Fruit fly (Drosophila melanogaster) whole organism, pupa: ENCODE measurements around the gene gish.

Experiments used
- CG10348 ChIP-seq: fragments of 200-800 bp; sonication (Bioruptor generic); IDR thresholded peaks from 2 replicates; pipeline ENCODE4 v1.3.6; 2022; ENCODE audit warnings: missing biosample characterization, missing genetic modification characterization
- CG12605 ChIP-seq: fragments of 200-800 bp; sonication (Bioruptor generic); IDR thresholded peaks from 2 replicates; pipeline ENCODE4 v1.3.6; 2022; ENCODE audit warnings: missing biosample characterization, missing genetic modification characterization
- CG13204 ChIP-seq: fragments of 200-800 bp; sonication (Bioruptor generic); optimal IDR thresholded peaks from 2 replicates; lab custom pipeline; 2018; ENCODE audit warnings: missing biosample characterization, mild to moderate bottlenecking, missing genetic modification characterization, moderate library complexity
- CG14655 ChIP-seq: fragments of 200-800 bp; sonication (Bioruptor generic); optimal IDR thresholded peaks from 3 replicates; lab custom pipeline; 2017; ENCODE audit warnings: mild to moderate bottlenecking, missing biosample characterization, missing genetic modification reagents, missing genetic modification characterization
- CG15710 ChIP-seq: fragments of 200-800 bp; sonication (Bioruptor generic); optimal IDR thresholded peaks from 2 replicates; lab custom pipeline; 2018; ENCODE audit warnings: missing biosample characterization, mild to moderate bottlenecking, missing genetic modification characterization, moderate library complexity
- CG17806 ChIP-seq: fragments of 200-800 bp; sonication (Bioruptor generic); optimal IDR thresholded peaks from 2 replicates; lab custom pipeline; 2018; ENCODE audit warnings: missing biosample characterization, mild to moderate bottlenecking, missing genetic modification characterization, moderate library complexity
- CG32121 ChIP-seq: fragments of 200-800 bp; sonication (Bioruptor generic); IDR thresholded peaks from 2 replicates; pipeline ENCODE4 v1.3.6; 2022; ENCODE audit warnings: missing biosample characterization, missing genetic modification characterization
- CG34367 ChIP-seq: fragments of 200-800 bp; sonication (Bioruptor generic); optimal IDR thresholded peaks from 2 replicates; lab custom pipeline; 2018; ENCODE audit warnings: missing biosample characterization, mild to moderate bottlenecking, missing genetic modification characterization
- CG4496 ChIP-seq: fragments of 200-800 bp; sonication (Bioruptor generic); IDR thresholded peaks from 3 replicates; pipeline ENCODE4 v1.3.6; 2022; ENCODE audit warnings: missing biosample characterization, missing genetic modification characterization
- CG8159 ChIP-seq: fragments of 200-800 bp; sonication (Bioruptor generic); optimal IDR thresholded peaks from 3 replicates; lab custom pipeline; 2018; ENCODE audit warnings: missing biosample characterization, mild to moderate bottlenecking, missing genetic modification characterization, moderate library complexity
- CG8301 ChIP-seq: fragments of 200-800 bp; sonication (Bioruptor generic); optimal IDR thresholded peaks from 2 replicates; lab custom pipeline; 2018; ENCODE audit warnings: missing biosample characterization, mild to moderate bottlenecking, missing genetic modification characterization
- CG9948 ChIP-seq: fragments of 200-800 bp; sonication (Bioruptor generic); optimal IDR thresholded peaks from 2 replicates; lab custom pipeline; 2018; ENCODE audit warnings: missing biosample characterization, mild to moderate bottlenecking, missing genetic modification characterization, moderate library complexity
- D1 ChIP-seq: fragments of 200-800 bp; sonication (Bioruptor generic); optimal IDR thresholded peaks from 2 replicates; lab custom pipeline; 2018; ENCODE audit warnings: missing biosample characterization, mild to moderate bottlenecking, missing genetic modification characterization, moderate library complexity
- EcR ChIP-seq: fragments of 200-800 bp; sonication (Bioruptor generic); optimal IDR thresholded peaks from 3 replicates; lab custom pipeline; 2019; ENCODE audit warnings: missing biosample characterization, missing genetic modification characterization, mild to moderate bottlenecking, moderate library complexity, missing genetic modification reagents
- Ets98B ChIP-seq: fragments of 200-800 bp; sonication (Bioruptor generic); IDR thresholded peaks from 2 replicates; pipeline ENCODE4 v1.3.6; 2022; ENCODE audit warnings: missing biosample characterization, missing genetic modification characterization
- Pif1A ChIP-seq: fragments of 200-800 bp; sonication (Bioruptor generic); optimal IDR thresholded peaks from 3 replicates; lab custom pipeline; 2016; ENCODE audit warnings: missing biosample characterization, missing genetic modification characterization
- Pif1B ChIP-seq: fragments of 200-800 bp; sonication (Bioruptor generic); optimal IDR thresholded peaks from 3 replicates; lab custom pipeline; 2016; ENCODE audit warnings: missing biosample characterization, missing genetic modification characterization
- Snoo ChIP-seq: fragments of 200-800 bp; sonication (Bioruptor generic); optimal IDR thresholded peaks from 3 replicates; lab custom pipeline; 2017; ENCODE audit warnings: missing biosample characterization, mild to moderate bottlenecking, missing genetic modification characterization, inconsistent platforms
- fd96Ca ChIP-seq: fragments of 200-800 bp; sonication (Bioruptor generic); IDR thresholded peaks from 3 replicates; pipeline ENCODE4 v1.3.6; 2022; ENCODE audit warnings: missing biosample characterization, missing genetic modification characterization
- gl ChIP-seq: fragments of 200-800 bp; sonication (Bioruptor generic); optimal IDR thresholded peaks from 2 replicates; lab custom pipeline; 2018; ENCODE audit warnings: missing biosample characterization, mild to moderate bottlenecking, missing genetic modification characterization
- rn ChIP-seq: fragments of 200-800 bp; sonication (Bioruptor generic); IDR thresholded peaks from 2 replicates; pipeline ENCODE4 v1.3.6; 2022; ENCODE audit warnings: missing biosample characterization, missing genetic modification characterization

Gene gish

dm6 chr3R:16249829-16250814 is 22.1 kb upstream of the gish start:
- TF ChIP-seq CG8159 (tag; lab: Kevin White, UChicago) (peak; percentile 22), CG4496 (GFP tag; lab: Robert Waterston, UW) (no peak), gl (tag; lab: Kevin White, UChicago) (peak; percentile 46), CG14655 (peak; percentile 52), EcR (GFP tag; lab: Kevin White, UChicago) (peak; percentile 94), CG15710 (tag; lab: Kevin White, UChicago) (peak; percentile 27), CG12605 (GFP tag; lab: Robert Waterston, UW) (no peak), CG34367 (tag; lab: Kevin White, UChicago) (peak; percentile 46), fd96Ca (GFP tag; lab: Robert Waterston, UW) (no peak), CG10348 (no peak), CG9948 (no peak), Pif1A (GFP tag; lab: Kevin White, UChicago) (peak; percentile 51), Pif1B (GFP tag; lab: Kevin White, UChicago) (peak; percentile 65), CG32121 (GFP tag; lab: Robert Waterston, UW) (no peak), CG17806 (no peak), Ets98B (GFP tag; lab: Robert Waterston, UW) (no peak), CG13204 (peak; percentile 72), D1 (tag; lab: Kevin White, UChicago) (no peak), rn (GFP tag; lab: Robert Waterston, UW) (no peak), Snoo (tag; lab: Kevin White, UChicago) (peak; percentile 36), CG8301 (no peak)

DNA sequence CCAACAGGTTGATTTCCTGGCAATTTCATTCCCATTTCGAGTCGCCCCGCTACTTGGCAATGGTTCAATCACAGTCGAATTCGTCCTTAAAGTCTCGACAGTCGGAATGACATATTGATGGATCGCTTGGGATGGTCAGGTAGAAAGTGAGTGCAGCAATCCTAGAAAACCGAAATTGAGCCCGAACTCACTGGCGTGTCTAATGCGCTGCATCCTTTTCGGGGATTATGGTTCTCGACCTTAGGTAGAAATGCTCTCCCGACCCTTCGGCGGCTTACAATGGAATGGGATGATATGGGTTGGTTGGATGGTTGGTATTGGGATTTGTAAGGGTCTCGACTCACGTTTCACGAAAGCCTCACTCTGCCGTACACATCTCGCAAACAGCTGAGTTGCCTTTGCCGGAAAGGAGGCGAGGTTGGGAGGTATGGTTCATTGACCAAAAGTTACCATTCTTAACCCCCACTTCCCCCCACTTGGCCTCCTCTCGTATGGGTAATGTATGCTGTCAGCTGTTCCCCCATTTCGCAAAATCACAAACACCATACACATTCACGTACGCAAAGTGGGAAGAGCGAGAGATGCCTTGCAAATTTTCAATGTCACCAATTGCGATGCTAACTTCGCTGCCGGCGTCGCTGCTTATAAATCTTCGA is 20.9 kb upstream of the gish start:
- no peak for TF ChIP-seq CG14655
- TF ChIP-seq EcR (GFP tag; lab: Kevin White, UChicago) = peak; percentile 63
- TF ChIP-seq CG10348 = no peak
- TF ChIP-seq CG12605 (GFP tag; lab: Robert Waterston, UW) = no peak
- no peak for TF ChIP-seq CG8301
- TF ChIP-seq CG15710 (tag; lab: Kevin White, UChicago) = no peak

DNA sequence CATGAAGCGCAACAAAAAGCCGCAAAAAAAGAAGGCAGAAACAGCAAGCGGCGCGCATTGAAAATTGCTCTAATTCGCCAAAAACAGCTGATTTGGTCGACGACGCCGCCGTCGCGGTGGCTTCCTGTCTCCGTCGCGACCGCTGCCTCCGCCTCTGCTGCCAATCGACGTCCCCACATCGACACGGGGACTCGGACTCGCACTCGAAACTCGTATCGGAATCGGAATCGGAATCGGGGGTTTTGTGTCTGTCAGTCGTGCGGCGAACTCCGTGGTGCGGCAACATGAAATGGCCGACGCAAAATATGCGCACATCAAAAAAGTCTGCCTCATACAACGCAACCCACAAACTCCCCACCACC is 20.3 kb upstream of the gish start:
- TF ChIP-seq CG9948 (no peak), CG13204 (peak; percentile 78)

DNA sequence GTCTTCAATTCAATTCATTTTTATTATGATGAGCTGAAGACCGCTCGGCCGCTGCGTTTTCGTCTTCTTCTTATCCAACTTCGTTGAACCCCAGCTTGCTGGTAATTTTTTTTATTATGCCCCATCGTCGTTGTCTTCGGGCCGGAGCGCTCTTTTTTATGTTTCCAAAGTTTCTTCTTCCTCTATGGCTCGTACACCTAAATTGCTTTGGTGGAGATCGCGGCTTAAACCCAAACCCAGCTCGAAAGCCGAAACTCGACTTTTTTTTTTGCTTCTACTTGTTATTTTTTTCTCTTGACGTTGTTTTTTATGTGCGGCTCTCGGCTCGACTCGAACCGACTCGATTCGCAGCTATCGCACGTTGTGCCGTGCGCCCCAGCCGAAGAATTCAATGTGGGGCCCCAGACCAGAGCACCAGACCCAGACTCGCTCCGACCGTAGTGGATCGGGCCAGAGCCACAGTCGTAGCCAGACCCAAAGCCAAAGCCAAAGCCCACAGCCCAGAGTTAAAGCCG is 19.3 kb upstream of the gish start:
- TF ChIP-seq CG4496 (GFP tag; lab: Robert Waterston, UW) = no peak
- TF ChIP-seq Pif1B (GFP tag; lab: Kevin White, UChicago) = peak; percentile 45
- no peak for TF ChIP-seq CG32121 (GFP tag; lab: Robert Waterston, UW)
- peak; percentile 70 for TF ChIP-seq EcR (GFP tag; lab: Kevin White, UChicago)
- TF ChIP-seq CG8159 (tag; lab: Kevin White, UChicago) = no peak
- peak; percentile 55 for TF ChIP-seq Pif1A (GFP tag; lab: Kevin White, UChicago)
- TF ChIP-seq CG13204 = peak; percentile 79
- TF ChIP-seq CG17806 = peak; percentile 10
- peak; percentile 67 for TF ChIP-seq gl (tag; lab: Kevin White, UChicago)

- TF ChIP-seq gl (tag; lab: Kevin White, UChicago) (no peak), CG13204 (no peak), CG10348 (no peak), Snoo (tag; lab: Kevin White, UChicago) (peak; percentile 71), CG17806 (peak; percentile 67), Pif1B (GFP tag; lab: Kevin White, UChicago) (peak; percentile 40), EcR (GFP tag; lab: Kevin White, UChicago) (no peak), rn (GFP tag; lab: Robert Waterston, UW) (no peak), CG8159 (tag; lab: Kevin White, UChicago) (peak; percentile 86), CG15710 (tag; lab: Kevin White, UChicago) (peak; percentile 77), CG4496 (GFP tag; lab: Robert Waterston, UW) (no peak), CG8301 (peak; percentile 78), Pif1A (GFP tag; lab: Kevin White, UChicago) (peak; percentile 65), CG34367 (tag; lab: Kevin White, UChicago) (peak; percentile 72), CG9948 (peak; percentile 80), Ets98B (GFP tag; lab: Robert Waterston, UW) (no peak), fd96Ca (GFP tag; lab: Robert Waterston, UW) (no peak), D1 (tag; lab: Kevin White, UChicago) (peak; percentile 81), CG14655 (peak; percentile 87), CG32121 (GFP tag; lab: Robert Waterston, UW) (no peak), CG12605 (GFP tag; lab: Robert Waterston, UW) (no peak)
- TF ChIP-seq, all 21 proteins: peak for 11
Measured at dm6 chr3R:16253427-16253883, 18.8 kb upstream of the gish start.
